Fruit fly (Drosophila melanogaster): ENCODE measurements around the gene CG8927.

Gene CG8927

DNA sequence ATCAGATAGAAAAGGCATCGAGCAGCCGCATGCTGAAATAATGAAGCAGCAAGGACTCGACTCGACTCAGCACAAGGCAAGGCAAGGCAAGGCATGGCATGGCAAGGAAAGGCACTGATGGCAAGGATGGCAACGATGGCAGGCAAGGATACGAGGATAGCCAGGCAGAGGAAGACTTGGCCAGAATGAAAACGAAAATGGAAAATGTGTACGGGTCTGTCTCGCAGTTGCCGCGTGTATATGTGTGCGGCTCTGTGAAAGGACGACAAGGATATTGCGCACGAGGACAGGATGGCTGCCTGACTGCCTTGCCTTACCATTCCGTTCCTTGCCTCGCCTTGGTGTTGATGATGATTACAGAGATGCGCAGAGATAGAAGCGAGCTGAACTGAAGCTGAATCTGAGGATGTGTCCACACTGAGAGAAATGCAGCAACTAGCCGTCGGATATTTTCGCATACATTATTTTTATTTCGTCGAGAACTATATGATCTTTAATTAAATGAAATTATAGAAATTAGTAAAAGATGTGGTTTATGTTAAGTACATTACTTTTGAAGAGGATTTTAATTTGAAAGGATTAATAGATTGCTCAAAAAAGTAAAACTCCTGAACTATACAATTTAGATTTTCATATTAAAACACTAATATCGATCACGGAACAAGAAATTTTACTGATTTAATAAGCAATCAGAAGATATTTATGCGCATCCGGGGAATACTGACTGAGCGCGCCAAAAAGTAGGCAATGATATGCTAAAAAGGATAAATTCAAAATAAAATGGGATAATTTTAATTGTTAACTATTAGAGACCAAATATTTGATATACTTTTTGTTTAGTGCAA is 33.9 kb downstream of the CG8927 start (continued):
- TF ChIP-seq wor (GFP tag; IDR thresholded peaks at IDR 0.05) (no peak), nerfin-2 (GFP tag; IDR thresholded peaks at IDR 0.05; ENCODE audit: partially characterized antibody) (no peak), Hr51 (GFP tag; optimal IDR thresholded peaks at IDR 0.05) (peak in 1 of 2 experiments; percentile 53), abd-A (tag; optimal IDR thresholded peaks at IDR 0.05) (peak; percentile 8), knrl (GFP tag; IDR thresholded peaks at IDR 0.05; ENCODE audit: partially characterized antibody) (no peak), tgo (GFP tag; IDR thresholded peaks at IDR 0.05) (no peak), kni (GFP tag; optimal IDR thresholded peaks at IDR 0.05) (no peak), H2.0 (GFP tag; IDR thresholded peaks at IDR 0.05) (peak; percentile 5; the same call in 1 of the 2 replicates), CG10543 (GFP tag; optimal IDR thresholded peaks at IDR 0.05) (no peak), pho (GFP tag; optimal IDR thresholded peaks at IDR 0.05) (peak; percentile 9), Nf-YC (tag; optimal IDR thresholded peaks at IDR 0.05) (peak; percentile 27), bowl (GFP tag; IDR thresholded peaks at IDR 0.05) (no peak), CG6254 (GFP tag; optimal IDR thresholded peaks at IDR 0.05) (no peak), ken (GFP tag; IDR thresholded peaks at IDR 0.05) (no peak), pb (GFP tag; optimal IDR thresholded peaks at IDR 0.05) (no peak), CG13775 (GFP tag; optimal IDR thresholded peaks at IDR 0.05) (peak; percentile 14), ase (GFP tag; IDR thresholded peaks at IDR 0.05) (no peak), ro (GFP tag; IDR thresholded peaks at IDR 0.05) (no peak), CG11456 (GFP tag; IDR thresholded peaks at IDR 0.05) (0 out of 3 replicates have a peak, but pooled peaks have one; percentile 58), CG5953 (GFP tag; IDR thresholded peaks at IDR 0.05) (no peak), sisA (GFP tag; IDR thresholded peaks at IDR 0.05) (no peak), chinmo (GFP tag; IDR thresholded peaks at IDR 0.05; ENCODE audit: partially characterized antibody) (0 out of 4 replicates have a peak, but pooled peaks have one; percentile 50), ash1 (GFP tag; optimal IDR thresholded peaks at IDR 0.05) (no peak), CG13894 (tag; optimal IDR thresholded peaks at IDR 0.05) (peak; percentile 71), Vsx1 (GFP tag; optimal IDR thresholded peaks at IDR 0.05) (no peak), Dref (GFP tag; IDR thresholded peaks at IDR 0.05) (no peak), CG12391 (tag; optimal IDR thresholded peaks at IDR 0.05) (peak; percentile 45), NfI (GFP tag; optimal IDR thresholded peaks at IDR 0.05) (peak; percentile 30), Lpt (GFP tag; optimal IDR thresholded peaks at IDR 0.05) (no peak), Med (GFP tag) (peak; percentile 57), stwl (tag; optimal IDR thresholded peaks at IDR 0.05) (no peak), crol (GFP tag; IDR thresholded peaks at IDR 0.05) (no peak), org-1 (GFP tag; optimal IDR thresholded peaks at IDR 0.05) (peak; percentile 5), mld (GFP tag; IDR thresholded peaks at IDR 0.05; ENCODE audit: partially characterized antibody) (no peak), D19B (GFP tag; optimal IDR thresholded peaks at IDR 0.05) (peak; percentile 6), disco-r (GFP tag; optimal IDR thresholded peaks at IDR 0.05) (no peak), CG2678 (tag; optimal IDR thresholded peaks at IDR 0.05) (peak; percentile 72), chif (GFP tag; optimal IDR thresholded peaks at IDR 0.05) (peak in 1 of 2 experiments; percentile 0), schlank (tag; optimal IDR thresholded peaks at IDR 0.05) (no peak), zf30C (GFP tag; optimal IDR thresholded peaks at IDR 0.05) (no peak), CG17385 (GFP tag; optimal IDR thresholded peaks at IDR 0.05) (peak; percentile 29), lov (optimal IDR thresholded peaks at IDR 0.05) (no peak), lov (GFP tag; IDR thresholded peaks at IDR 0.05) (no peak), Ravus (GFP tag; IDR thresholded peaks at IDR 0.05) (no peak), CG1832 (GFP tag; optimal IDR thresholded peaks at IDR 0.05) (no peak), CG30020 (tag; optimal IDR thresholded peaks at IDR 0.05) (no peak), Doc2 (GFP tag; IDR thresholded peaks at IDR 0.05) (no peak), CG1602 (GFP tag; optimal IDR thresholded peaks at IDR 0.05) (peak; percentile 18), CG14014 (GFP tag; IDR thresholded peaks at IDR 0.05) (peak; percentile 10; the same call in 1 of the 2 replicates)
